Fruit fly (Drosophila melanogaster) whole organism, embryonic: ENCODE data around the gene CG6178.
A peak's percentile ranks its signal among the peaks of the same experiment; 100 is the strongest.

Experiments
- Blimp-1 ChIP-seq: fragments of 200-800 bp; sonication (Bioruptor generic); optimal IDR thresholded peaks from 3 replicates; lab custom pipeline; 2018; ENCODE audit warnings: missing biosample characterization, missing genetic modification characterization, mild to moderate bottlenecking, moderate library complexity, missing genetic modification reagents
- CG10431 ChIP-seq: fragments of 200-800 bp; sonication (Bioruptor generic); optimal IDR thresholded peaks from 3 replicates; lab custom pipeline; 2018; ENCODE audit warnings: missing biosample characterization, mild to moderate bottlenecking, missing genetic modification characterization
- CG11560 ChIP-seq: fragments of 200-800 bp; sonication (Bioruptor generic); IDR thresholded peaks from 3 replicates; pipeline ENCODE4 v1.3.6; 2022; ENCODE audit warnings: missing biosample characterization, missing genetic modification characterization
- CG13296 ChIP-seq: fragments of 200-800 bp; sonication (Bioruptor generic); optimal IDR thresholded peaks from 3 replicates; lab custom pipeline; 2018; ENCODE audit warnings: missing biosample characterization, mild to moderate bottlenecking, missing genetic modification characterization
- CG13424 ChIP-seq: fragments of 200-800 bp; sonication (Bioruptor generic); optimal IDR thresholded peaks from 2 replicates; lab custom pipeline; 2019; ENCODE audit warnings: missing biosample characterization, mild to moderate bottlenecking, missing genetic modification characterization, moderate library complexity
- CG14710 ChIP-seq: fragments of 200-800 bp; sonication (Bioruptor generic); optimal IDR thresholded peaks from 3 replicates; lab custom pipeline; 2019; ENCODE audit warnings: missing biosample characterization, mild to moderate bottlenecking, missing genetic modification characterization, moderate library complexity
- CG1603 ChIP-seq: fragments of 200-800 bp; sonication (Bioruptor generic); optimal IDR thresholded peaks from 2 replicates; lab custom pipeline; 2019; ENCODE audit warnings: missing biosample characterization, mild to moderate bottlenecking, missing genetic modification characterization, moderate library complexity
- CG17186 ChIP-seq: fragments of 200-800 bp; sonication (Bioruptor generic); optimal IDR thresholded peaks from 3 replicates; lab custom pipeline; 2017; ENCODE audit warnings: missing biosample characterization, missing genetic modification reagents, missing genetic modification characterization
- CG18011 ChIP-seq: fragments of 200-800 bp; sonication (Bioruptor generic); optimal IDR thresholded peaks from 2 replicates; lab custom pipeline; 2017; ENCODE audit warnings: missing biosample characterization, missing genetic modification characterization, mild to moderate bottlenecking, moderate library complexity, missing genotype
- CG1832 ChIP-seq: fragments of 200-800 bp; sonication (Bioruptor generic); optimal IDR thresholded peaks from 2 replicates; lab custom pipeline; 2017; ENCODE audit warnings: missing biosample characterization, mild to moderate bottlenecking, missing genetic modification characterization, inconsistent platforms
- CG18599 ChIP-seq: fragments of 200-800 bp; sonication (Bioruptor generic); optimal IDR thresholded peaks from 3 replicates; lab custom pipeline; 2017; ENCODE audit warnings: missing biosample characterization, missing genetic modification characterization, mild to moderate bottlenecking, moderate library complexity, missing genetic modification reagents
- CG2678 ChIP-seq: fragments of 200-800 bp; sonication (Bioruptor generic); optimal IDR thresholded peaks from 3 replicates; lab custom pipeline; 2019; ENCODE audit warnings: missing biosample characterization, mild to moderate bottlenecking, missing genetic modification characterization, moderate library complexity
- CG2712 ChIP-seq: fragments of 200-800 bp; optimal IDR thresholded peaks from 3 replicates; lab custom pipeline; 2019; ENCODE audit warnings: missing biosample characterization, mild to moderate bottlenecking, missing genetic modification characterization, moderate library complexity
- CG4854 ChIP-seq: fragments of 200-800 bp; sonication (Bioruptor generic); optimal IDR thresholded peaks from 2 replicates; lab custom pipeline; 2016; ENCODE audit warnings: missing biosample characterization, missing genetic modification characterization, inconsistent platforms
- CG6175 ChIP-seq: fragments of 200-800 bp; sonication (Bioruptor generic); IDR thresholded peaks from 3 replicates; pipeline ENCODE4 v1.3.6; 2022; ENCODE audit warnings: missing biosample characterization, missing genetic modification characterization
- CG6683 ChIP-seq: fragments of 200-800 bp; sonication (Bioruptor generic); optimal IDR thresholded peaks from 2 replicates; lab custom pipeline; 2017; ENCODE audit warnings: missing biosample characterization, mild to moderate bottlenecking, missing genetic modification characterization, missing genetic modification reagents
- CG6854 ChIP-seq: fragments of 200-800 bp; sonication (Bioruptor generic); optimal IDR thresholded peaks from 3 replicates; lab custom pipeline; 2017; ENCODE audit warnings: missing biosample characterization, mild to moderate bottlenecking, missing genetic modification characterization
- CG7987 ChIP-seq: fragments of 200-800 bp; sonication (Bioruptor generic); optimal IDR thresholded peaks from 2 replicates; lab custom pipeline; 2018; ENCODE audit warnings: missing biosample characterization, mild to moderate bottlenecking, missing genetic modification characterization, moderate library complexity
- CG8089 ChIP-seq: fragments of 200-800 bp; sonication (Bioruptor generic); optimal IDR thresholded peaks from 3 replicates; lab custom pipeline; 2016; ENCODE audit warnings: missing biosample characterization, missing genetic modification characterization
- CG8290 ChIP-seq, 3 experiments: fragments of 200-800 bp; sonication (Bioruptor generic); optimal IDR thresholded peaks; 2 replicates each; lab custom pipeline; 2016 to 2019; ENCODE audit warnings: missing biosample characterization in 3 of 3, missing genetic modification characterization in 3 of 3, mild to moderate bottlenecking in 2 of 3, moderate library complexity in 1 of 3
- CG9797 ChIP-seq: fragments of 200-800 bp; sonication (Bioruptor generic); optimal IDR thresholded peaks from 3 replicates; lab custom pipeline; 2018; ENCODE audit warnings: missing biosample characterization, mild to moderate bottlenecking, missing genetic modification characterization
- CTCF ChIP-seq: fragments of 200-800 bp; sonication (Bioruptor generic); optimal IDR thresholded peaks from 2 replicates; lab custom pipeline; 2017; ENCODE audit warnings: missing biosample characterization, mild to moderate bottlenecking, missing genetic modification characterization, moderate library complexity
- Deaf1 ChIP-seq: fragments of 200-800 bp; optimal IDR thresholded peaks from 3 replicates; lab custom pipeline; 2019; ENCODE audit warnings: missing biosample characterization, mild to moderate bottlenecking, missing genetic modification characterization, moderate library complexity
- Dip2 ChIP-seq: fragments of 200-800 bp; sonication (Bioruptor generic); IDR thresholded peaks from 2 replicates; pipeline ENCODE4 v1.3.6; 2022; ENCODE audit warnings: missing biosample characterization, missing genetic modification characterization
- Fer3 ChIP-seq: fragments of 200-800 bp; sonication (Bioruptor generic); optimal IDR thresholded peaks from 2 replicates; lab custom pipeline; 2018; ENCODE audit warnings: missing biosample characterization, mild to moderate bottlenecking, missing genetic modification characterization, moderate library complexity
- HLHmδ ChIP-seq: fragments of 200-800 bp; sonication (Bioruptor generic); optimal IDR thresholded peaks from 2 replicates; lab custom pipeline; 2018; ENCODE audit warnings: missing biosample characterization, mild to moderate bottlenecking, missing genetic modification characterization, moderate library complexity
- Lhr ChIP-seq: fragments of 200-800 bp; sonication (Bioruptor generic); optimal IDR thresholded peaks from 3 replicates; lab custom pipeline; 2017; ENCODE audit warnings: mild to moderate bottlenecking, missing biosample characterization, missing genetic modification reagents, missing genetic modification characterization
- Nf-YC ChIP-seq: fragments of 200-800 bp; optimal IDR thresholded peaks from 3 replicates; lab custom pipeline; 2019; ENCODE audit warnings: missing biosample characterization, mild to moderate bottlenecking, missing genetic modification characterization, moderate library complexity
- NfI ChIP-seq: fragments of 200-800 bp; sonication (Bioruptor generic); optimal IDR thresholded peaks from 3 replicates; lab custom pipeline; 2018; ENCODE audit warnings: missing biosample characterization, mild to moderate bottlenecking, missing genetic modification characterization, moderate library complexity
- Sry-δ ChIP-seq: fragments of 200-800 bp; sonication (Bioruptor generic); optimal IDR thresholded peaks from 2 replicates; lab custom pipeline; 2016; ENCODE audit warnings: missing biosample characterization, missing genetic modification characterization
- Ssrp ChIP-seq: fragments of 200-800 bp; sonication (Bioruptor generic); optimal IDR thresholded peaks from 2 replicates; lab custom pipeline; 2018; ENCODE audit warnings: missing biosample characterization, mild to moderate bottlenecking, missing genetic modification characterization, moderate library complexity
- Stat92E ChIP-seq, 3 experiments: fragments of >200 bp in 2 of 3; fragments of 200-800 bp in 1 of 3; sonication (Bioruptor generic) in 1 of 3; optimal IDR thresholded peaks; 2 replicates each; lab custom pipeline; 2017 to 2019; ENCODE audit warnings: missing biosample characterization in 3 of 3, missing genetic modification characterization in 3 of 3, mild to moderate bottlenecking in 1 of 3, moderate library complexity in 1 of 3
- br ChIP-seq: fragments of >200 bp; optimal IDR thresholded peaks from 2 replicates; lab custom pipeline; 2017
- cato ChIP-seq: fragments of 200-800 bp; sonication (Bioruptor generic); optimal IDR thresholded peaks from 2 replicates; lab custom pipeline; 2016; ENCODE audit warnings: missing biosample characterization, missing genetic modification characterization, borderline replicate concordance
- ci ChIP-seq: fragments of 200-800 bp; sonication (Bioruptor generic); IDR thresholded peaks from 3 replicates; pipeline ENCODE4 v1.3.6; 2022; ENCODE audit warnings: missing biosample characterization, missing genetic modification characterization
- her ChIP-seq: fragments of 200-800 bp; sonication (Bioruptor generic); optimal IDR thresholded peaks from 2 replicates; lab custom pipeline; 2016; ENCODE audit warnings: missing biosample characterization, missing genetic modification characterization
- kah ChIP-seq: fragments of 200-800 bp; sonication (Bioruptor generic); optimal IDR thresholded peaks from 2 replicates; lab custom pipeline; 2018; ENCODE audit warnings: missing biosample characterization, mild to moderate bottlenecking, missing genetic modification characterization
- lov ChIP-seq, 2 experiments: fragments of 200-800 bp in 1 of 2; fragments of >200 bp in 1 of 2; sonication (Bioruptor generic) in 1 of 2; IDR thresholded peaks in 1 of 2; optimal IDR thresholded peaks in 1 of 2; 2 replicates in 1 of 2; 3 replicates in 1 of 2; pipeline versions ENCODE4 v1.3.6 to Lab custom; 2017 to 2022; ENCODE audit warnings: missing biosample characterization in 1 of 2, missing genetic modification characterization in 1 of 2
- nerfin-1 ChIP-seq: fragments of 200-800 bp; sonication (Bioruptor generic); optimal IDR thresholded peaks from 3 replicates; lab custom pipeline; 2019; ENCODE audit warnings: missing biosample characterization, mild to moderate bottlenecking, missing genetic modification characterization, moderate library complexity
- nerfin-2 ChIP-seq: fragments of 200-800 bp; sonication (Bioruptor generic); IDR thresholded peaks from 2 replicates; pipeline ENCODE4 v1.3.6; 2022; ENCODE audit warnings: missing biosample characterization, missing genetic modification characterization; ENCODE audit not compliant: partially characterized antibody
- psq ChIP-seq: fragments of 200-800 bp; sonication (Bioruptor generic); optimal IDR thresholded peaks from 2 replicates; lab custom pipeline; 2017; ENCODE audit warnings: missing biosample characterization, missing genetic modification characterization
- pzg ChIP-seq: fragments of 200-800 bp; sonication (Bioruptor generic); optimal IDR thresholded peaks from 3 replicates; lab custom pipeline; 2018; ENCODE audit warnings: missing biosample characterization, mild to moderate bottlenecking, missing genetic modification characterization, moderate library complexity
- repo ChIP-seq: fragments of 200-800 bp; sonication (Bioruptor generic); optimal IDR thresholded peaks from 2 replicates; lab custom pipeline; 2016; ENCODE audit warnings: missing biosample characterization, missing genetic modification characterization
- ro ChIP-seq: fragments of 200-800 bp; sonication (Bioruptor generic); IDR thresholded peaks from 2 replicates; pipeline ENCODE4 v1.3.6; 2022; ENCODE audit warnings: missing biosample characterization, missing genetic modification characterization
- scrt ChIP-seq: fragments of 200-800 bp; sonication (Bioruptor generic); optimal IDR thresholded peaks from 2 replicates; lab custom pipeline; 2018; ENCODE audit warnings: missing biosample characterization, mild to moderate bottlenecking, missing genetic modification characterization, moderate library complexity
- ssp ChIP-seq: fragments of 200-800 bp; sonication (Bioruptor generic); IDR thresholded peaks from 2 replicates; pipeline ENCODE4 v1.3.6; 2022; ENCODE audit warnings: missing biosample characterization, missing genetic modification characterization
- trem ChIP-seq: fragments of 200-800 bp; optimal IDR thresholded peaks from 3 replicates; lab custom pipeline; 2019; ENCODE audit warnings: missing biosample characterization, mild to moderate bottlenecking, missing genetic modification characterization, moderate library complexity
- zen ChIP-seq: fragments of 200-800 bp; sonication (Bioruptor generic); optimal IDR thresholded peaks from 3 replicates; lab custom pipeline; 2018; ENCODE audit warnings: missing biosample characterization, mild to moderate bottlenecking, missing genetic modification characterization, moderate library complexity
- zfh1 ChIP-seq: fragments of 200-800 bp; sonication (Bioruptor generic); IDR thresholded peaks from 3 replicates; pipeline ENCODE4 v1.3.6; 2022; ENCODE audit warnings: missing biosample characterization, missing genetic modification characterization

The CG6178 gene

dm6 chr3R:24105312-24105902, 46.7 kb upstream of the CG6178 start, which contains the start of gene Syx1A (continued):
- TF ChIP-seq Fer3 (tag; lab: Kevin White, UChicago), result peak; percentile 15
- TF ChIP-seq CG14710 (tag; lab: Kevin White, UChicago), result peak; percentile 27
- no peak for TF ChIP-seq CG18011 (GFP tag; lab: Kevin White, UChicago)
- TF ChIP-seq CTCF, result peak; percentile 44
- peak; percentile 25 for TF ChIP-seq Sry-δ
- TF ChIP-seq Dip2 (GFP tag; lab: Robert Waterston, UW), result no peak
- TF ChIP-seq scrt (GFP tag; lab: Kevin White, UChicago), result peak; percentile 57
- no peak for TF ChIP-seq CG4854
- TF ChIP-seq zen (tag; lab: Kevin White, UChicago), result peak; percentile 34
- TF ChIP-seq CG8089 (GFP tag; lab: Kevin White, UChicago), result no peak
- TF ChIP-seq nerfin-1 (tag; lab: Kevin White, UChicago), result no peak
- TF ChIP-seq CG18599, result peak; percentile 47
- TF ChIP-seq Lhr, result peak; percentile 87
- TF ChIP-seq CG6175, result no peak
- peak; percentile 23 for TF ChIP-seq CG17186 (GFP tag; lab: Kevin White, UChicago)
- TF ChIP-seq CG10431 (GFP tag; lab: Kevin White, UChicago), result peak; percentile 10
- TF ChIP-seq CG7987 (GFP tag; lab: Kevin White, UChicago), result no peak
- peak; percentile 29 for TF ChIP-seq NfI (GFP tag; lab: Kevin White, UChicago)
- TF ChIP-seq CG6854 (GFP tag; lab: Kevin White, UChicago), result peak; percentile 59
- peak; percentile 75 for TF ChIP-seq CG1603 (tag; lab: Kevin White, UChicago)
- TF ChIP-seq Nf-YC (tag; lab: Kevin White, UChicago), result peak; percentile 44
- peak; percentile 98 for TF ChIP-seq psq (GFP tag; lab: Kevin White, UChicago)
- TF ChIP-seq zfh1 (GFP tag; lab: Robert Waterston, UW), result no peak
- TF ChIP-seq CG13296 (GFP tag; lab: Kevin White, UChicago), result peak; percentile 46
- no peak for TF ChIP-seq lov (optimal IDR thresholded peaks at IDR 0.05; lab: Kevin White, UChicago)
- no peak for TF ChIP-seq lov (GFP tag; IDR thresholded peaks at IDR 0.05; lab: Robert Waterston, UW)
- peak; percentile 19 for TF ChIP-seq CG2678 (tag; lab: Kevin White, UChicago)
- no peak for TF ChIP-seq ssp (GFP tag; lab: Robert Waterston, UW)
- peak; percentile 10 for TF ChIP-seq HLHmδ (GFP tag; lab: Kevin White, UChicago)
- no peak for TF ChIP-seq repo
- no peak for TF ChIP-seq Blimp-1 (GFP tag; lab: Kevin White, UChicago)
- peak; percentile 94 for TF ChIP-seq CG9797 (GFP tag; lab: Kevin White, UChicago)
- TF ChIP-seq kah (GFP tag; lab: Kevin White, UChicago), result no peak
- TF ChIP-seq ro (GFP tag; lab: Robert Waterston, UW), result no peak
- TF ChIP-seq ci (GFP tag; lab: Robert Waterston, UW), result no peak
- TF ChIP-seq CG6683, result no peak
- TF ChIP-seq cato (GFP tag; lab: Kevin White, UChicago), result no peak
- no peak for TF ChIP-seq Stat92E (GFP tag; optimal IDR thresholded peaks at IDR 0.05; lab: Kevin White, UChicago)
- peak; percentile 3 for TF ChIP-seq CG8290 (GFP tag; optimal IDR thresholded peaks at IDR 0.05; lab: Kevin White, UChicago)
- peak in 1 of 2 experiments; percentile 75 for TF ChIP-seq CG8290 (tag; optimal IDR thresholded peaks at IDR 0.05; lab: Kevin White, UChicago)
- peak; percentile 73 for TF ChIP-seq trem (tag; lab: Kevin White, UChicago)
- TF ChIP-seq pzg, result peak; percentile 92
- no peak for TF ChIP-seq Ssrp
- no peak for TF ChIP-seq CG11560
- peak; percentile 23 for TF ChIP-seq her (GFP tag; lab: Kevin White, UChicago)
- TF ChIP-seq nerfin-2, result no peak
- TF ChIP-seq CG13424 (tag; lab: Kevin White, UChicago), result no peak
- no peak for TF ChIP-seq br
- peak; percentile 85 for TF ChIP-seq CG1832 (GFP tag; lab: Kevin White, UChicago)
- TF ChIP-seq Deaf1 (tag; lab: Kevin White, UChicago), result peak; percentile 67
- TF ChIP-seq CG2712 (tag; lab: Kevin White, UChicago), result peak; percentile 29
